Worm (Caenorhabditis elegans) whole organism, L4 larva: ENCODE measurements around the gene C06E7.88.

ENCODE experiments used
- D1046.2 ChIP-seq: fragments of 200-800 bp; sonication (Bioruptor generic); IDR thresholded peaks from 2 replicates; pipeline ENCODE4 v1.3.6; 2022; ENCODE audit warnings: missing genetic modification characterization, missing compliant biosample characterization
- F10B5.3 ChIP-seq: sonication (generic microtip); optimal IDR thresholded peaks from 2 replicates; lab custom pipeline; 2016; ENCODE audit warnings: mild to moderate bottlenecking, missing genetic modification characterization, missing compliant biosample characterization
- F26F4.8 ChIP-seq: fragments of 200-800 bp; sonication (Bioruptor generic); conservative IDR thresholded peaks from 2 replicates; pipeline ENCODE4 v1.3.6; 2022; ENCODE audit warnings: missing genetic modification characterization, missing compliant biosample characterization
- F44E2.7 ChIP-seq: fragments of 200-800 bp; sonication (Bioruptor generic); IDR thresholded peaks from 2 replicates; pipeline ENCODE4 v2.1.2; 2022; ENCODE audit warnings: missing genetic modification characterization, missing compliant biosample characterization
- F49E8.2 ChIP-seq: sonication (generic microtip); optimal IDR thresholded peaks from 2 replicates; lab custom pipeline; 2016; ENCODE audit warnings: missing compliant biosample characterization, mild to moderate bottlenecking, missing genetic modification characterization, borderline replicate concordance
- ZK337.2 ChIP-seq: fragments of 200-800 bp; sonication (Bioruptor generic); IDR thresholded peaks from 2 replicates; pipeline ENCODE4 v1.3.6; 2022; ENCODE audit warnings: missing genetic modification reagents, missing genetic modification characterization, missing compliant biosample characterization
- aha-1 ChIP-seq: fragments of 150-350 bp; peaks from one replicate; lab custom pipeline; 2014; ENCODE audit warnings: missing biosample characterization, missing genetic modification characterization
- ceh-32 ChIP-seq: sonication (generic microtip); optimal IDR thresholded peaks from 2 replicates; lab custom pipeline; 2016; ENCODE audit warnings: mild to moderate bottlenecking, missing genetic modification characterization, missing compliant biosample characterization; ENCODE audit not compliant: poor library complexity
- ceh-62 ChIP-seq: sonication (generic microtip); optimal IDR thresholded peaks from 2 replicates; lab custom pipeline; 2017; ENCODE audit warnings: missing biosample characterization, missing genetic modification characterization
- ces-1 ChIP-seq: fragments of 150-350 bp; sonication (generic microtip); optimal IDR thresholded peaks from 4 replicates; lab custom pipeline; 2014; ENCODE audit warnings: missing biosample characterization, missing genetic modification reagents, missing genetic modification characterization
- daf-19 ChIP-seq: fragments of 200-800 bp; sonication (Bioruptor generic); conservative IDR thresholded peaks from 2 replicates; pipeline ENCODE4 v1.3.6; 2022; ENCODE audit warnings: missing genetic modification characterization, missing compliant biosample characterization
- daf-8 ChIP-seq: fragments of 200-800 bp; sonication (Bioruptor generic); IDR thresholded peaks from 2 replicates; pipeline ENCODE4 v1.3.6; 2022; ENCODE audit warnings: missing genetic modification characterization, missing compliant biosample characterization
- dmd-9 ChIP-seq: fragments of 200-800 bp; sonication (Bioruptor generic); IDR thresholded peaks from 2 replicates; pipeline ENCODE4 v1.3.6; 2022; ENCODE audit warnings: missing genetic modification reagents, missing genetic modification characterization, missing compliant biosample characterization
- dve-1 ChIP-seq: sonication (generic microtip); optimal IDR thresholded peaks from 2 replicates; lab custom pipeline; 2017; ENCODE audit warnings: antibody characterized with exemption, mild to moderate bottlenecking, missing genetic modification characterization, missing compliant biosample characterization; ENCODE audit not compliant: insufficient read depth
- fos-1 ChIP-seq: fragments of 150-350 bp; optimal IDR thresholded peaks from 2 replicates; lab custom pipeline; 2014; ENCODE audit warnings: missing biosample characterization, missing genetic modification characterization
- hlh-11 ChIP-seq: fragments of 200-800 bp; sonication (Bioruptor generic); optimal IDR thresholded peaks from 2 replicates; lab custom pipeline; 2018; ENCODE audit warnings: mild to moderate bottlenecking, missing genetic modification characterization, missing compliant biosample characterization
- jun-1 ChIP-seq: fragments of 150-350 bp; optimal IDR thresholded peaks from 2 replicates; lab custom pipeline; 2014; ENCODE audit warnings: missing biosample characterization, missing genetic modification reagents, missing genetic modification characterization
- lin-15B ChIP-seq: fragments of 150-350 bp; sonication (generic microtip); optimal IDR thresholded peaks from 3 replicates; lab custom pipeline; 2014; ENCODE audit warnings: missing biosample characterization, missing genetic modification characterization
- mdl-1 ChIP-seq, 2 experiments: fragments of 150-350 bp in 1 of 2; sonication (generic microtip) in 1 of 2; optimal IDR thresholded peaks; 2 replicates each; lab custom pipeline; 2014 to 2017; ENCODE audit warnings: missing biosample characterization in 2 of 2, missing genetic modification characterization in 2 of 2
- mdt-29 ChIP-seq: fragments of 200-800 bp; sonication (Bioruptor generic); IDR thresholded peaks from 2 replicates; pipeline ENCODE4 v1.3.6; 2022; ENCODE audit warnings: missing genetic modification reagents, missing genetic modification characterization, missing compliant biosample characterization
- nhr-237 ChIP-seq: sonication (generic microtip); optimal IDR thresholded peaks from 2 replicates; lab custom pipeline; 2017; ENCODE audit warnings: missing biosample characterization, missing genetic modification characterization
- nhr-28 ChIP-seq: fragments of 150-350 bp; optimal IDR thresholded peaks from 2 replicates; lab custom pipeline; 2014; ENCODE audit warnings: missing biosample characterization, missing genetic modification characterization
- nhr-42 ChIP-seq: fragments of 200-800 bp; sonication (Bioruptor generic); IDR thresholded peaks from 2 replicates; pipeline ENCODE4 v1.3.6; 2022; ENCODE audit warnings: missing genetic modification characterization, missing compliant biosample characterization
- nhr-48 ChIP-seq: sonication (generic microtip); optimal IDR thresholded peaks from 2 replicates; lab custom pipeline; 2016; ENCODE audit warnings: mild to moderate bottlenecking, missing genetic modification characterization, missing compliant biosample characterization
- nhr-76 ChIP-seq: fragments of 150-350 bp; optimal IDR thresholded peaks from 2 replicates; lab custom pipeline; 2014; ENCODE audit warnings: missing biosample characterization, missing genetic modification characterization
- rbr-2 ChIP-seq: sonication (generic microtip); optimal IDR thresholded peaks from 2 replicates; lab custom pipeline; 2016; ENCODE audit warnings: missing genotype, missing genetic modification characterization, missing compliant biosample characterization
- saeg-2 ChIP-seq: fragments of 200-800 bp; sonication (Bioruptor generic); IDR thresholded peaks from 2 replicates; pipeline ENCODE4 v1.3.6; 2022; ENCODE audit warnings: missing genetic modification reagents, missing genetic modification characterization, missing compliant biosample characterization
- set-16 ChIP-seq: fragments of 200-800 bp; sonication (Bioruptor generic); IDR thresholded peaks from 2 replicates; pipeline ENCODE4 v1.3.6; 2022; ENCODE audit warnings: missing genetic modification reagents, missing genetic modification characterization, missing compliant biosample characterization
- snpc-1.2 ChIP-seq: fragments of 200-800 bp; sonication (Bioruptor generic); IDR thresholded peaks from 2 replicates; pipeline ENCODE4 v1.3.6; 2022; ENCODE audit warnings: missing genetic modification reagents, missing genetic modification characterization, missing compliant biosample characterization
- unc-130 ChIP-seq: sonication (generic microtip); optimal IDR thresholded peaks from 2 replicates; lab custom pipeline; 2016; ENCODE audit warnings: missing genetic modification reagents, missing genetic modification characterization, missing compliant biosample characterization
- unc-62 ChIP-seq, 3 experiments: fragments of 150-350 bp in 1 of 3; sonication (generic microtip); optimal IDR thresholded peaks in 2 of 3; peaks in 1 of 3; 1 replicate in 1 of 3; 2 replicates in 2 of 3; lab custom pipeline; 2014 to 2017; ENCODE audit warnings: missing biosample characterization in 3 of 3, missing genetic modification characterization in 3 of 3, missing genetic modification reagents in 3 of 3, missing genotype in 1 of 3
- zag-1 ChIP-seq: fragments of 150-350 bp; optimal IDR thresholded peaks from 2 replicates; lab custom pipeline; 2014; ENCODE audit warnings: missing biosample characterization, missing genetic modification characterization
- zfp-2 ChIP-seq: sonication (generic microtip); optimal IDR thresholded peaks from 2 replicates; lab custom pipeline; 2016; ENCODE audit warnings: mild to moderate bottlenecking, missing genetic modification characterization, missing compliant biosample characterization
- ztf-7 ChIP-seq: fragments of 150-350 bp; optimal IDR thresholded peaks from 2 replicates; lab custom pipeline; 2014; ENCODE audit warnings: missing biosample characterization, missing genetic modification characterization

Gene C06E7.88

DNA sequence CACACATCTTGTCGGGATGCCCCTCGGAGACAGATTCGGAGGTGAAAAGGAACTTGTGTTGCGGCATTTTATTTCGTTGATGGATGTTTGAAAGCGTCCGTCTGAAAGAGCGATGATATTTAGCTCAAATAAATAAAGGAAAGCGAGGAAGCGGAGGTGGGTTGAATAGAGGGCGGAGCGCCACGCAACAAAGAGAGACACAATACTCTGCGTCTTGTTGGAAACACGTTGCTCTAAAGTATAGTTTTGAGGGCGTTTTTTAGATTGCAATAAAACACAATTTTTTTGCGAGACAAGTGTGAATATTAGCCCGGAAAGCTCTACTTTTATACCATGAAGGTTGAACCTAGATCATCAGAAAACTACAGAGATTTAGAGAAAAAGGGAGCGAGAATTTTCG lies 20.8 kb downstream of the C06E7.88 start, which contains the start of gene sams-4:
TSS of gene sams-4 (minus strand) at position 101 of the 400 bp plus-strand sequence.
- TF ChIP-seq dmd-9 (GFP tag; lab: Robert Waterston, UW) (no peak), jun-1 (no peak), lin-15B (tag; lab: Kevin White, UChicago) (no peak), F44E2.7 (GFP tag; lab: Robert Waterston, UW) (no peak), nhr-42 (GFP tag; lab: Robert Waterston, UW) (no peak), dve-1 (tag; lab: Kevin White, UChicago) (no peak), ceh-32 (tag; lab: Kevin White, UChicago) (no peak), snpc-1.2 (GFP tag; lab: Robert Waterston, UW) (no peak), rbr-2 (no peak)

- TF ChIP-seq aha-1 (tag; lab: Kevin White, UChicago) (peak; percentile 5), zfp-2 (tag; lab: Kevin White, UChicago) (no peak)
Measured at ce11 chrIV:5842905-5843304, 24.2 kb downstream of the C06E7.88 start.

ce11 chrIV:5839178-5839577 lies 27.9 kb downstream of the C06E7.88 start, which contains the start of gene C06E7.2:
Gene C06E7.2, plus strand, starts transcription at chrIV:5839478.
- TF ChIP-seq zag-1 (tag; lab: Kevin White, UChicago) (no peak), rbr-2 (no peak), ZK337.2 (GFP tag; lab: Robert Waterston, UW) (no peak), nhr-42 (GFP tag; lab: Robert Waterston, UW) (no peak), set-16 (GFP tag; lab: Robert Waterston, UW) (no peak), daf-19 (GFP tag; lab: Robert Waterston, UW) (no peak), F26F4.8 (no peak), mdl-1 (tag; optimal IDR thresholded peaks at IDR 0.05; lab: Kevin White, UChicago) (no peak), ceh-32 (tag; lab: Kevin White, UChicago) (no peak), daf-8 (GFP tag; lab: Robert Waterston, UW) (no peak), ztf-7 (tag; lab: Kevin White, UChicago) (no peak), ces-1 (no peak)

DNA sequence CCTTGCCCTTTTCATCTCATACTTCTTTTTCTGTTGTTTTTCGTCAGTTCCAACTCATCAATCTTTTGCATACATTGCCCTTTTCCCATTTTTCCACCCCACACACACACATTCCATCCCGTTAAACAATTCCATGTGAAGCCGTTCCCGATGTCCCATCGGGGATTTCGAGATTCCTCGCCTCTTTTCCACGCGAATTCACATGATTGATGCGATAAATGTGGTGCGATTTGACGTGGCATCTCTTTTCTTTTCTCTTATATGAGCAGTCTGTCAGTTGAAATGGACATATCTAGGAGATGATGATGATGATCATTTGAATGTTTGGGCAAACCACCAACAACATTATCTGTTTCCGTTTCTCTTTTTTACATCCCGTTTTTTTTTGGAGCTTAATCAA lies 32.9 kb downstream of the C06E7.88 start:
- TF ChIP-seq mdt-29 (GFP tag; lab: Robert Waterston, UW) (no peak), fos-1 (no peak), unc-62 (GFP tag; optimal IDR thresholded peaks at IDR 0.05 in 1 of 2; lab: Kevin White, UChicago) (peak in 1 of 2 experiments; percentile 99), unc-62 (tag; optimal IDR thresholded peaks at IDR 0.05; lab: Kevin White, UChicago) (no peak)

DNA sequence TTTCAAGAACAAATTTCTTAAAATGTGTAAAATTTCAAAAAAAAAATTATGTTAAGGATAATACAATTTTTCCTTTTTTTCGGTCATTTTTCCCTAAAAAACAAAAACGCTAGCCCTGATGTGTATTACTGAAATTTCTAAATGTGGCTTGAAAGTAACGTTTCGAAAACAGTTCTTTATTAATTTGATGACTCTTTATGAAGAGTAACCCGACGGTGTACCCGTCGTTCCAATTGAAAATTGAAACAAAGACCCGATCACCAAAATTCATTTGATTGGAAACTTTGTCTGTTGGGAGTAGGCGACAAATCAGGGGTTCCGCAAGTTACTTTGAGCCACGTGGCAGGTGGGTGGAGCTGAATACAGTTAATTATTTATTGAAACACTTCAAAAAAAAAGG lies 34.3 kb downstream of the C06E7.88 start:
- TF ChIP-seq snpc-1.2 (GFP tag; lab: Robert Waterston, UW) = peak; percentile 84
- peak; percentile 30 for TF ChIP-seq F49E8.2 (tag; lab: Kevin White, UChicago)
- TF ChIP-seq hlh-11 (tag; lab: Kevin White, UChicago) = no peak
- TF ChIP-seq unc-130 (GFP tag; lab: Kevin White, UChicago) = no peak

- no peak for TF ChIP-seq nhr-237 (tag; lab: Kevin White, UChicago)
- no peak for TF ChIP-seq nhr-76
- TF ChIP-seq ceh-62 = no peak
- TF ChIP-seq nhr-28 (tag; lab: Kevin White, UChicago) = no peak
- TF ChIP-seq rbr-2 = no peak
- TF ChIP-seq nhr-48 (tag; lab: Kevin White, UChicago) = no peak
- no peak for TF ChIP-seq ceh-32 (tag; lab: Kevin White, UChicago)
- no peak for TF ChIP-seq F10B5.3 (tag; lab: Kevin White, UChicago)
- no peak for TF ChIP-seq saeg-2
- no peak for TF ChIP-seq D1046.2 (GFP tag; lab: Robert Waterston, UW)
- no peak for TF ChIP-seq F49E8.2 (tag; lab: Kevin White, UChicago)
Measured at ce11 chrIV:5824493-5824892, 42.6 kb downstream of the C06E7.88 start, which contains the start of gene egal-1. Gene egal-1, plus strand, starts transcription at chrIV:5824793.
